Worm (Caenorhabditis elegans) whole organism, early embryonic: ENCODE measurements around the gene pals-27.

Experiments used
- B0310.2 ChIP-seq: sonication (generic microtip); optimal IDR thresholded peaks from 2 replicates; lab custom pipeline; 2016; ENCODE audit warnings: mild to moderate bottlenecking, missing genetic modification characterization, missing compliant biosample characterization
- aly-1 ChIP-seq: sonication (generic microtip); optimal IDR thresholded peaks from 2 replicates; lab custom pipeline; 2016; ENCODE audit warnings: missing genetic modification characterization, missing compliant biosample characterization
- ama-1 ChIP-seq: fragments of 150-350 bp; optimal IDR thresholded peaks from 2 replicates; lab custom pipeline; 2014
- ceh-13 ChIP-seq: fragments of 200-800 bp; sonication (Bioruptor generic); optimal IDR thresholded peaks from 2 replicates; lab custom pipeline; 2018; ENCODE audit warnings: mild to moderate bottlenecking, missing genetic modification characterization, missing compliant biosample characterization
- ceh-36 ChIP-seq: sonication (generic microtip); optimal IDR thresholded peaks from 2 replicates; lab custom pipeline; 2016; ENCODE audit warnings: missing genetic modification characterization, inconsistent platforms, missing compliant biosample characterization
- ets-7 ChIP-seq: sonication (generic microtip); optimal IDR thresholded peaks from 2 replicates; lab custom pipeline; 2016; ENCODE audit warnings: missing genotype, missing genetic modification characterization, missing compliant biosample characterization
- flt-1 ChIP-seq: fragments of 200-800 bp; sonication (Bioruptor generic); IDR thresholded peaks from 2 replicates; pipeline ENCODE4 v1.3.6; 2022; ENCODE audit warnings: missing genetic modification characterization, missing compliant biosample characterization
- hmbx-1 ChIP-seq: sonication (generic microtip); optimal IDR thresholded peaks from 2 replicates; lab custom pipeline; 2016; ENCODE audit warnings: mild to moderate bottlenecking, missing genetic modification characterization, missing compliant biosample characterization
- hmg-4 ChIP-seq: fragments of 200-800 bp; sonication (Bioruptor generic); optimal IDR thresholded peaks from 2 replicates; lab custom pipeline; 2018; ENCODE audit warnings: mild to moderate bottlenecking, missing genetic modification characterization, missing compliant biosample characterization
- hnd-1 ChIP-seq: sonication (generic microtip); optimal IDR thresholded peaks from 2 replicates; lab custom pipeline; 2016; ENCODE audit warnings: missing genetic modification characterization, missing compliant biosample characterization
- pes-1 ChIP-seq: fragments of 200-800 bp; sonication (Bioruptor generic); IDR thresholded peaks from 2 replicates; pipeline ENCODE4 v1.3.6; 2022; ENCODE audit warnings: missing genetic modification reagents, missing genetic modification characterization, missing compliant biosample characterization
- sea-1 ChIP-seq: fragments of 200-800 bp; sonication (Bioruptor generic); conservative IDR thresholded peaks from 2 replicates; pipeline ENCODE4 v1.3.6; 2022; ENCODE audit warnings: missing genetic modification characterization, missing compliant biosample characterization
- tbx-37 ChIP-seq: fragments of 200-800 bp; sonication (Bioruptor generic); conservative IDR thresholded peaks from 2 replicates; pipeline ENCODE4 v1.3.6; 2022; ENCODE audit warnings: missing genetic modification reagents, missing genetic modification characterization, missing compliant biosample characterization
- tra-4 ChIP-seq: sonication (generic microtip); optimal IDR thresholded peaks from 2 replicates; lab custom pipeline; 2017; ENCODE audit warnings: missing genetic modification characterization, missing compliant biosample characterization

DNA sequence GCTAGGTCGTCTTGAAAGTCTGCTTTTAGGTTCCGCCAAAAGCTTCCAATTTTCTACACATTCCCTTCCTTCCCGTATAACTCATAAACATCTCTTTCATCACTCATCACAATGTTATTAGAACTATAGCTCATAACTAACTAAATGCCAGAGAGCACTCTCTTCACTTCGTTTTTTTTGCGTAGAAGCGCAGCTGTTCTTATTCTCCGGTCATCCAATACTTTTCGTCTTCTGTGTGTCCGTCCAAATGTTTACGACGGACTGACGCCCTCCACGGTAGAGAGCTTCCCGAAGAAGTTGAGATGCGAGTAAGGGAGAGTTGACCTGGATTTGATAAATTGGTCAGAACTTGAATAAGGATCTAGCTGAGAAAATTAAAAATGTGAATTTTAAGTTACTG, 22.2 kb upstream of the pals-27 start:
- TF ChIP-seq ceh-36 (tag; lab: Kevin White, UChicago) (no peak), tbx-37 (GFP tag; lab: Robert Waterston, UW) (no peak), flt-1 (no peak), ama-1 (no peak), ceh-13 (GFP tag; lab: Kevin White, UChicago) (no peak), ets-7 (tag; lab: Kevin White, UChicago) (no peak), aly-1 (tag; lab: Kevin White, UChicago) (no peak), sea-1 (no peak), pes-1 (no peak), hnd-1 (no peak), tra-4 (tag; lab: Kevin White, UChicago) (no peak), hmbx-1 (no peak), hmg-4 (GFP tag; lab: Kevin White, UChicago) (no peak), B0310.2 (no peak)
